Worm (Caenorhabditis elegans) whole organism, young adult: ENCODE data around the gene sams-1.

Source experiments
- B0336.3 ChIP-seq: fragments of 200-800 bp; sonication (Bioruptor generic); IDR thresholded peaks from 2 replicates; pipeline ENCODE4 v1.3.6; 2022; ENCODE audit warnings: missing genetic modification characterization, missing compliant biosample characterization
- F22D6.2 ChIP-seq: sonication (generic microtip); optimal IDR thresholded peaks from 2 replicates; lab custom pipeline; 2016; ENCODE audit warnings: mild to moderate bottlenecking, missing genetic modification characterization, missing compliant biosample characterization
- F55B11.4 ChIP-seq: sonication (generic microtip); optimal IDR thresholded peaks from 2 replicates; lab custom pipeline; 2016; ENCODE audit warnings: missing compliant biosample characterization, missing genetic modification characterization, borderline replicate concordance; ENCODE audit not compliant: insufficient read depth
- T26A5.8 ChIP-seq: sonication (generic microtip); optimal IDR thresholded peaks from 2 replicates; lab custom pipeline; 2016; ENCODE audit warnings: missing genetic modification characterization, missing compliant biosample characterization
- ZK185.1 ChIP-seq: sonication (generic microtip); optimal IDR thresholded peaks from 2 replicates; lab custom pipeline; 2016; ENCODE audit warnings: mild to moderate bottlenecking, missing genetic modification characterization, missing compliant biosample characterization; ENCODE audit not compliant: poor library complexity, severe bottlenecking
- ama-1 ChIP-seq, 3 experiments: fragments of 150-350 bp in 1 of 3; sonication (generic microtip) in 2 of 3; optimal IDR thresholded peaks; 2 replicates each; lab custom pipeline; 2014 to 2018; ENCODE audit warnings: missing biosample characterization in 2 of 3, missing genetic modification characterization in 2 of 3, missing genetic modification reagents in 2 of 3
- bed-1 ChIP-seq: fragments of 200-800 bp; sonication (Bioruptor generic); IDR thresholded peaks from 2 replicates; pipeline ENCODE4 v1.3.6; 2022; ENCODE audit warnings: missing genetic modification reagents, missing genetic modification characterization, missing compliant biosample characterization
- ccch-3 ChIP-seq: fragments of 200-800 bp; sonication (Bioruptor generic); optimal IDR thresholded peaks from 2 replicates; lab custom pipeline; 2018; ENCODE audit warnings: mild to moderate bottlenecking, missing genetic modification characterization, missing compliant biosample characterization
- cebp-1 ChIP-seq, 2 experiments: fragments of 200-800 bp in 1 of 2; sonication (Bioruptor generic) in 1 of 2; sonication (generic microtip) in 1 of 2; IDR thresholded peaks in 1 of 2; optimal IDR thresholded peaks in 1 of 2; 2 replicates each; pipeline versions ENCODE4 v1.3.6 to Lab custom; 2017 to 2022; ENCODE audit warnings: missing compliant biosample characterization in 2 of 2, missing genetic modification characterization in 2 of 2, mild to moderate bottlenecking in 1 of 2, missing genetic modification reagents in 1 of 2, moderate library complexity in 1 of 2
- ceh-27 ChIP-seq: fragments of 200-800 bp; sonication (Bioruptor generic); optimal IDR thresholded peaks from 2 replicates; lab custom pipeline; 2018; ENCODE audit warnings: mild to moderate bottlenecking, missing genetic modification characterization, moderate library complexity, missing compliant biosample characterization
- ceh-79 ChIP-seq: sonication (generic microtip); optimal IDR thresholded peaks from 2 replicates; lab custom pipeline; 2017; ENCODE audit warnings: mild to moderate bottlenecking, missing genetic modification characterization, missing compliant biosample characterization
- ceh-91 ChIP-seq: fragments of 200-800 bp; sonication (Bioruptor generic); IDR thresholded peaks from 2 replicates; pipeline ENCODE4 v1.3.6; 2022; ENCODE audit warnings: missing genetic modification reagents, missing genetic modification characterization, missing compliant biosample characterization
- fkh-3 ChIP-seq: sonication (generic microtip); optimal IDR thresholded peaks from 2 replicates; lab custom pipeline; 2016; ENCODE audit warnings: mild to moderate bottlenecking, missing genetic modification characterization, missing compliant biosample characterization
- gei-17 ChIP-seq: fragments of 200-800 bp; sonication (Bioruptor generic); optimal IDR thresholded peaks from 2 replicates; lab custom pipeline; 2018; ENCODE audit warnings: mild to moderate bottlenecking, missing genetic modification characterization, missing compliant biosample characterization
- hlh-12 ChIP-seq: sonication (generic microtip); optimal IDR thresholded peaks from 2 replicates; lab custom pipeline; 2016; ENCODE audit warnings: missing genetic modification characterization, missing compliant biosample characterization
- hlh-26 ChIP-seq: fragments of 200-800 bp; sonication (Bioruptor generic); conservative IDR thresholded peaks from 2 replicates; pipeline ENCODE4 v1.3.6; 2022; ENCODE audit warnings: missing genetic modification reagents, missing genetic modification characterization, missing compliant biosample characterization
- hmg-1.2 ChIP-seq: fragments of 200-800 bp; sonication (Bioruptor generic); IDR thresholded peaks from 2 replicates; pipeline ENCODE4 v1.3.6; 2022; ENCODE audit warnings: missing genetic modification reagents, missing genetic modification characterization, missing compliant biosample characterization
- lag-1 ChIP-seq: fragments of 200-800 bp; sonication (Bioruptor generic); IDR thresholded peaks from 2 replicates; pipeline ENCODE4 v1.3.6; 2022; ENCODE audit warnings: missing genetic modification reagents, missing genetic modification characterization, missing compliant biosample characterization
- let-607 ChIP-seq, 2 experiments: fragments of 200-800 bp in 1 of 2; sonication (Bioruptor generic) in 1 of 2; sonication (generic microtip) in 1 of 2; optimal IDR thresholded peaks; 2 replicates each; lab custom pipeline; 2016 to 2018; ENCODE audit warnings: mild to moderate bottlenecking in 2 of 2, missing compliant biosample characterization in 2 of 2, missing genetic modification characterization in 2 of 2, moderate library complexity in 2 of 2, missing genotype in 1 of 2
- lin-35 ChIP-seq, 3 experiments: fragments of 150-350 bp in 2 of 3; sonication (generic microtip) in 1 of 3; optimal IDR thresholded peaks; 2 replicates each; lab custom pipeline; 2014 to 2018; ENCODE audit warnings: missing biosample characterization in 3 of 3, missing genetic modification characterization in 3 of 3, missing genetic modification reagents in 3 of 3
- lin-40 ChIP-seq: sonication (generic microtip); optimal IDR thresholded peaks from 2 replicates; lab custom pipeline; 2016; ENCODE audit warnings: missing genetic modification characterization, mild to moderate bottlenecking, missing compliant biosample characterization, missing genotype, missing genetic modification reagents
- madf-10 ChIP-seq: sonication (generic microtip); optimal IDR thresholded peaks from 2 replicates; lab custom pipeline; 2016; ENCODE audit warnings: mild to moderate bottlenecking, missing genetic modification characterization, missing compliant biosample characterization
- madf-6 ChIP-seq: fragments of 200-800 bp; sonication (Bioruptor generic); IDR thresholded peaks from 2 replicates; pipeline ENCODE4 v1.3.6; 2022; ENCODE audit warnings: missing genetic modification reagents, missing genetic modification characterization, missing compliant biosample characterization
- mel-28 ChIP-seq: sonication (generic microtip); optimal IDR thresholded peaks from 2 replicates; lab custom pipeline; 2016; ENCODE audit warnings: borderline replicate concordance, mild to moderate bottlenecking, missing genetic modification characterization, missing compliant biosample characterization
- mes-4 ChIP-seq: sonication (generic microtip); optimal IDR thresholded peaks from 2 replicates; lab custom pipeline; 2016; ENCODE audit warnings: missing genotype, missing genetic modification characterization, missing compliant biosample characterization
- nhr-120 ChIP-seq: fragments of 200-800 bp; sonication (Bioruptor generic); IDR thresholded peaks from 2 replicates; pipeline ENCODE4 v1.3.6; 2022; ENCODE audit warnings: missing genetic modification characterization, missing compliant biosample characterization
- nhr-27 ChIP-seq: fragments of 200-800 bp; sonication (Bioruptor generic); optimal IDR thresholded peaks from 2 replicates; lab custom pipeline; 2018; ENCODE audit warnings: mild to moderate bottlenecking, missing genetic modification characterization, moderate library complexity, missing compliant biosample characterization
- nhr-80 ChIP-seq: sonication (generic microtip); optimal IDR thresholded peaks from 2 replicates; lab custom pipeline; 2016; ENCODE audit warnings: missing genetic modification characterization, missing compliant biosample characterization
- repo-1 ChIP-seq: sonication (generic microtip); optimal IDR thresholded peaks from 2 replicates; lab custom pipeline; 2017; ENCODE audit warnings: mild to moderate bottlenecking, missing genetic modification characterization, missing compliant biosample characterization
- sdz-38 ChIP-seq: sonication (generic microtip); optimal IDR thresholded peaks from 2 replicates; lab custom pipeline; 2016; ENCODE audit warnings: missing genotype, missing genetic modification characterization, missing compliant biosample characterization
- snpc-1.3 ChIP-seq: sonication (generic microtip); optimal IDR thresholded peaks from 2 replicates; lab custom pipeline; 2017; ENCODE audit warnings: missing genetic modification characterization, mild to moderate bottlenecking, missing compliant biosample characterization, antibody characterized with exemption, moderate library complexity, missing genotype, missing genetic modification reagents; ENCODE audit not compliant: insufficient read depth
- snpc-4 ChIP-seq, 5 experiments: fragments of 150-350 bp in 1 of 5; sonication (generic microtip) in 4 of 5; optimal IDR thresholded peaks; 2 replicates each; lab custom pipeline; 2014 to 2018; ENCODE audit warnings: missing genetic modification characterization in 5 of 5, missing biosample characterization in 3 of 5, antibody characterized with exemption in 2 of 5, mild to moderate bottlenecking in 2 of 5, missing compliant biosample characterization in 2 of 5, missing genotype in 2 of 5, moderate library complexity in 2 of 5, missing genetic modification reagents in 1 of 5
- somi-1 ChIP-seq: fragments of 200-800 bp; sonication (Bioruptor generic); optimal IDR thresholded peaks from 2 replicates; lab custom pipeline; 2018; ENCODE audit warnings: mild to moderate bottlenecking, missing genetic modification characterization, missing compliant biosample characterization
- tbx-9 ChIP-seq: sonication (generic microtip); optimal IDR thresholded peaks from 2 replicates; lab custom pipeline; 2016; ENCODE audit warnings: borderline replicate concordance, missing genetic modification characterization, inconsistent platforms, missing compliant biosample characterization
- zfh-2 ChIP-seq: fragments of 200-800 bp; sonication (Bioruptor generic); conservative IDR thresholded peaks from 2 replicates; pipeline ENCODE4 v1.3.6; 2022; ENCODE audit warnings: missing genetic modification reagents, missing genetic modification characterization, missing compliant biosample characterization
- ztf-18 ChIP-seq: sonication (generic microtip); optimal IDR thresholded peaks from 2 replicates; lab custom pipeline; 2016; ENCODE audit warnings: missing genotype, mild to moderate bottlenecking, missing genetic modification characterization, missing compliant biosample characterization
- ztf-25 ChIP-seq: fragments of 200-800 bp; sonication (Bioruptor generic); IDR thresholded peaks from 2 replicates; pipeline ENCODE4 v1.3.6; 2022; ENCODE audit warnings: missing genetic modification reagents, missing genetic modification characterization, missing compliant biosample characterization
- ztf-26 ChIP-seq: sonication (generic microtip); optimal IDR thresholded peaks from 2 replicates; lab custom pipeline; 2017; ENCODE audit warnings: missing genetic modification characterization, missing compliant biosample characterization
- ztf-28 ChIP-seq: fragments of 200-800 bp; sonication (Bioruptor generic); IDR thresholded peaks from 2 replicates; pipeline ENCODE4 v1.3.6; 2022; ENCODE audit warnings: missing genetic modification reagents, missing genetic modification characterization, missing compliant biosample characterization
- ztf-6 ChIP-seq: fragments of 200-800 bp; sonication (Bioruptor generic); IDR thresholded peaks from 2 replicates; pipeline ENCODE4 v1.3.6; 2022; ENCODE audit warnings: missing genetic modification reagents, missing genetic modification characterization, missing compliant biosample characterization

Gene sams-1

DNA sequence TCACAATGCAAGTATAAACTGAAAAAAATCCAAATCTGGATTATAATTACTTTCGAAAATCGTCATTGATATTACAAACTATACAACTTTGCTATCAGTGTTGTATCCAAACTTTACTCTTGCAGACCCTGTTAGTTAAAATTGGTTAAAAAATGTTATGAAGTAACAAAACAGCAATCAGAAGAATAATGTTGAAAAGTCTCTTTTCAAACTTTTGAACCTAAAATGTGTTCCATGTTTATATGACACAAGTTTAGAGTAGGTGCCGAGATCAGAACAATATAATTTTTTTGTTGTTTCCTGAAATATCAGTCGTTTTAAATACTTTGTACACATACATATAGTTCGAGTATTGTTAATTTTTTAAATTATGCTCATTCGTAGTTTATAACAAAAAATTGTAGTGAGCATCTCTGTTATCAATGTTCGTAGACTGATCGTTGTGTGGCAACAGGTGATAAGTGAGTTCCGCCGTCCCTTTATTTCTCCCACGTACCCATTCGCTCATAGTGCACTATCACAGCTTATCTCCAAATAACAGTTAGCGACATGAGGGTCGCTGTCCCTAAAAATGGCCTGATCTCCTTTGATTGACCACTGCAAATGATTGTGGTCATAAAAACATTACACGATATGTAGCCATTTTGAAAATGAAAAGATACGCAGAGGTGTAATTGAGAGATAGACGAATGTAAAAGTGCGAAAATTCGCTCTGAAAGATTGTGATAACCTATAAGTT lies 3.5 kb upstream of the sams-1 start (continued):
- TF ChIP-seq ceh-91 (GFP tag; lab: Robert Waterston, UW): no peak
- no peak for TF ChIP-seq F22D6.2 (tag; lab: Kevin White, UChicago)
- peak in 1 of 2 experiments; percentile 1 for TF ChIP-seq let-607 (tag; optimal IDR thresholded peaks at IDR 0.05; lab: Kevin White, UChicago)
- no peak for TF ChIP-seq sdz-38
- no peak for TF ChIP-seq nhr-120 (GFP tag; lab: Robert Waterston, UW)
- TF ChIP-seq ztf-28 (GFP tag; lab: Robert Waterston, UW): no peak
- no peak for TF ChIP-seq ztf-18 (tag; lab: Kevin White, UChicago)
- TF ChIP-seq repo-1 (tag; lab: Kevin White, UChicago): no peak
- TF ChIP-seq gei-17 (GFP tag; lab: Kevin White, UChicago): no peak
- no peak for TF ChIP-seq ceh-79 (tag; lab: Kevin White, UChicago)
- no peak for TF ChIP-seq ceh-27 (GFP tag; lab: Kevin White, UChicago)
- TF ChIP-seq, all 124 proteins: peak for 8

DNA sequence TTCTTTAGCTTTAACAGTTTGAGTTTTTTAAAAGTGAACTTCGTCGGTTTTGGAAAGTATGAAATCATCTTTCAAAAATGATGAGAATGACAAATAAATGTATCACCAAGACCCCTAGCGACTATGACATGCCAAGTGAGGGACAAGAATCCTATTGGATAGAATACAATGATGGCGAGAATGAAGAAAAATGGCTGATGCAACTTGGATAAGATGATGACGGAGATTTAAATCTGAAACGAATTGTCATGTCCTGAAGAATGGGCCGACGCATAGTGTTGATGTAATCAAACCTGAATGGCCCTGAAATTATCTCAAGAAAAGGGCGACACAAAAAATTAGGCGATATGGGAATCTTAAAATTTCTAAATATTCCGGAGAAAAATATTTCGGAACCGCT lies 2.1 kb upstream of the sams-1 start:
- no peak for TF ChIP-seq snpc-4 (GFP tag; optimal IDR thresholded peaks at IDR 0.05; lab: Kevin White, UChicago)
- TF ChIP-seq snpc-4 (tag; optimal IDR thresholded peaks at IDR 0.05; lab: Kevin White, UChicago): no peak
- TF ChIP-seq fkh-3 (tag; lab: Kevin White, UChicago): no peak
- no peak for TF ChIP-seq ztf-6 (GFP tag; lab: Robert Waterston, UW)
- no peak for TF ChIP-seq nhr-120 (GFP tag; lab: Robert Waterston, UW)
- no peak for TF ChIP-seq lin-35 (GFP tag; optimal IDR thresholded peaks at IDR 0.05; lab: Kevin White, UChicago)
- TF ChIP-seq hlh-26 (GFP tag; lab: Robert Waterston, UW): no peak
- TF ChIP-seq hlh-12 (tag; lab: Kevin White, UChicago): no peak
- no peak for TF ChIP-seq nhr-27 (tag; lab: Kevin White, UChicago)
- no peak for TF ChIP-seq somi-1 (GFP tag; lab: Kevin White, UChicago)
- TF ChIP-seq T26A5.8 (tag; lab: Kevin White, UChicago): no peak
- no peak for TF ChIP-seq bed-1 (GFP tag; lab: Robert Waterston, UW)
- no peak for TF ChIP-seq F55B11.4 (tag; lab: Kevin White, UChicago)
- no peak for TF ChIP-seq snpc-1.3 (tag; lab: Kevin White, UChicago)
- TF ChIP-seq ZK185.1 (tag; lab: Kevin White, UChicago): no peak

ce11 chrX:11964555-11964954 lies 1.2 kb upstream of the sams-1 start:
- peak; percentile 4 for TF ChIP-seq ztf-26 (tag; lab: Kevin White, UChicago)
- no peak for TF ChIP-seq ztf-25 (GFP tag; lab: Robert Waterston, UW)
- no peak for TF ChIP-seq bed-1 (GFP tag; lab: Robert Waterston, UW)
- TF ChIP-seq nhr-80 (tag; lab: Kevin White, UChicago): peak; percentile 81
- TF ChIP-seq tbx-9 (tag; lab: Kevin White, UChicago): no peak
- peak; percentile 7 for TF ChIP-seq lin-40

DNA sequence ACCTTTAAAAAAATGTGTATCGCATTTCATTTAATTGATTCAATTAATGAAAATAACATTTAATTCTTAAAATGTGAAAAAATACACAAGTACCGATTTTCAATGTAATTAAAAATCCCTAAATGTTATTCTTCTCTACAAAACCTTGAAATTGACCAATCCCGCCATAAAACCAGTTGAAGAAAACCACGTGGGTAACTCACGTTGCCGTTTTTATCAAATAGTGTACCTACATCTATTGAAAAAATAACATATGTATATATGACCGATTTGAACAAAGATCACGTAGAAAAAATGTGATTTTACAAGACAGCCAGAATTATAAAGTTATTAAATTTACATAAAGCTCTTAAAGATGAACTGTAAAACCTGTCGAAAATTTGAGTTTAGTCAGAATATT lies 599 bp upstream of the sams-1 start:
- TF ChIP-seq mel-28 (tag; lab: Kevin White, UChicago) (no peak), hmg-1.2 (GFP tag; lab: Robert Waterston, UW) (no peak), madf-6 (GFP tag; lab: Robert Waterston, UW) (no peak), ccch-3 (GFP tag; lab: Kevin White, UChicago) (no peak), ama-1 (optimal IDR thresholded peaks at IDR 0.05; lab: Kevin White, UChicago) (no peak), ama-1 (GFP tag; optimal IDR thresholded peaks at IDR 0.05; lab: Kevin White, UChicago) (no peak), zfh-2 (GFP tag; lab: Robert Waterston, UW) (no peak), ztf-26 (tag; lab: Kevin White, UChicago) (no peak), B0336.3 (GFP tag; lab: Robert Waterston, UW) (no peak), cebp-1 (GFP tag; IDR thresholded peaks at IDR 0.05; lab: Robert Waterston, UW) (no peak), cebp-1 (tag; optimal IDR thresholded peaks at IDR 0.05; lab: Kevin White, UChicago) (no peak), lag-1 (GFP tag; lab: Robert Waterston, UW) (no peak), madf-10 (tag; lab: Kevin White, UChicago) (no peak), mes-4 (no peak), nhr-27 (tag; lab: Kevin White, UChicago) (no peak), ceh-27 (GFP tag; lab: Kevin White, UChicago) (no peak)
